Worm (Caenorhabditis elegans) whole organism, L4/young adult: Measurements from ENCODE around the gene F26A1.7.
A peak's percentile ranks its signal among the peaks of the same experiment; 100 is the strongest.
"Not testable (repeated sequence)": the region's sequence is repeated elsewhere in the genome, so short reads cannot be mapped to it uniquely, and the experiment has no call there.

Experiments used
- W03F9.2 ChIP-seq: fragments of 150-350 bp; optimal IDR thresholded peaks from 2 replicates; lab custom pipeline; 2014; ENCODE audit warnings: missing biosample characterization, missing genetic modification characterization
- dao-5 ChIP-seq: sonication (generic microtip); optimal IDR thresholded peaks from 2 replicates; lab custom pipeline; 2016; ENCODE audit warnings: missing genotype, missing genetic modification characterization, moderate library complexity, missing compliant biosample characterization
- him-1 ChIP-seq: sonication (generic microtip); optimal IDR thresholded peaks from 2 replicates; lab custom pipeline; 2016; ENCODE audit warnings: missing genotype, missing genetic modification reagents, missing genetic modification characterization, missing compliant biosample characterization

The F26A1.7 gene

ce11 chrIII:4796039-4796438, 23.7 kb downstream of the F26A1.7 start:
- TF ChIP-seq W03F9.2 (peak; percentile 33), him-1 (tag; lab: Kevin White, UChicago) (no peak)

ce11 chrIII:4792560-4793136, 27.1 kb downstream of the F26A1.7 start, which contains the start of gene mip-1:
Gene mip-1, plus strand, starts transcription at chrIII:4793086.
- no peak for TF ChIP-seq him-1 (tag; lab: Kevin White, UChicago)
- no peak for TF ChIP-seq W03F9.2
- TF ChIP-seq dao-5 (tag; lab: Kevin White, UChicago), result no peak

ce11 chrIII:4785714-4786113, 34.0 kb downstream of the F26A1.7 start, which contains the start of gene mel-28:
Gene mel-28, plus strand, starts transcription at chrIII:4786080.
- TF ChIP-seq W03F9.2 (no peak), him-1 (tag; lab: Kevin White, UChicago) (no peak), dao-5 (tag; lab: Kevin White, UChicago) (no peak)

- not testable (repeated sequence) for TF ChIP-seq W03F9.2; him-1 (tag; lab: Kevin White, UChicago); dao-5 (tag; lab: Kevin White, UChicago)
Observed at ce11 chrIII:4785131-4785530, 34.6 kb downstream of the F26A1.7 start, which contains the start of gene enu-3.2. Gene enu-3.2, minus strand, starts transcription at chrIII:4785235.

- not testable (repeated sequence) for TF ChIP-seq dao-5 (tag; lab: Kevin White, UChicago); him-1 (tag; lab: Kevin White, UChicago); W03F9.2
Observed at ce11 chrIII:4781937-4782576, 37.7 kb downstream of the F26A1.7 start, which contains the start of the genes gex-5 and C38D4.10. Gene gex-5, minus strand, starts transcription at chrIII:4781987. Gene C38D4.10, plus strand, starts transcription at chrIII:4782526.

- no peak for TF ChIP-seq dao-5 (tag; lab: Kevin White, UChicago)
- TF ChIP-seq W03F9.2, result no peak
- no peak for TF ChIP-seq him-1 (tag; lab: Kevin White, UChicago)
Observed at ce11 chrIII:4779855-4780254, 39.9 kb downstream of the F26A1.7 start, which contains the start of gene B0393.9. Gene B0393.9, minus strand, starts transcription at chrIII:4780157.

ce11 chrIII:4778003-4778402, 41.7 kb downstream of the F26A1.7 start, which contains the start of gene B0393.7:
Gene B0393.7, minus strand, starts transcription at chrIII:4778103.
- TF ChIP-seq him-1 (tag; lab: Kevin White, UChicago) (no peak), W03F9.2 (no peak), dao-5 (tag; lab: Kevin White, UChicago) (no peak)

ce11 chrIII:4767869-4768645, 51.7 kb downstream of the F26A1.7 start:
- TF ChIP-seq dao-5 (tag; lab: Kevin White, UChicago), result no peak

ce11 chrIII:4766842-4767241, 52.9 kb downstream of the F26A1.7 start:
- TF ChIP-seq him-1 (tag; lab: Kevin White, UChicago), result no peak
- TF ChIP-seq W03F9.2, result no peak
- TF ChIP-seq dao-5 (tag; lab: Kevin White, UChicago), result no peak
